Fruit fly (Drosophila melanogaster) whole organism, embryonic: ENCODE results near the gene CG2961.

ENCODE experiments used
- Abd-B ChIP-seq: fragments of 200-800 bp; sonication (Bioruptor generic); optimal IDR thresholded peaks from 2 replicates; lab custom pipeline; 2018; ENCODE audit warnings: missing biosample characterization, mild to moderate bottlenecking, missing genetic modification characterization, moderate library complexity
- Ada2b ChIP-seq: fragments of 200-800 bp; sonication (Bioruptor generic); IDR thresholded peaks from 2 replicates; pipeline ENCODE4 v1.3.6; 2022; ENCODE audit warnings: missing biosample characterization, missing genetic modification characterization
- Atf3 ChIP-seq: fragments of 200-800 bp; sonication (Bioruptor generic); optimal IDR thresholded peaks from 3 replicates; lab custom pipeline; 2016; ENCODE audit warnings: missing biosample characterization, missing genetic modification characterization
- BEAF-32 ChIP-seq: fragments of 200-800 bp; sonication (Bioruptor generic); optimal IDR thresholded peaks from 3 replicates; lab custom pipeline; 2017; ENCODE audit warnings: missing biosample characterization, missing genetic modification characterization, mild to moderate bottlenecking, moderate library complexity, missing genetic modification reagents
- CG10543 ChIP-seq: fragments of 200-800 bp; sonication (Bioruptor generic); optimal IDR thresholded peaks from 3 replicates; lab custom pipeline; 2017; ENCODE audit warnings: missing biosample characterization, mild to moderate bottlenecking, missing genetic modification characterization, moderate library complexity
- CG10959 ChIP-seq: fragments of 200-800 bp; sonication (Bioruptor generic); IDR thresholded peaks from 2 replicates; pipeline ENCODE4 v1.3.6; 2022; ENCODE audit warnings: missing biosample characterization, missing genetic modification characterization
- CG10979 ChIP-seq: fragments of 200-800 bp; sonication (Bioruptor generic); optimal IDR thresholded peaks from 2 replicates; lab custom pipeline; 2018; ENCODE audit warnings: missing biosample characterization, mild to moderate bottlenecking, missing genetic modification characterization, moderate library complexity
- CG11504 ChIP-seq: fragments of 200-800 bp; sonication (Bioruptor generic); optimal IDR thresholded peaks from 3 replicates; lab custom pipeline; 2019; ENCODE audit warnings: missing biosample characterization, mild to moderate bottlenecking, missing genetic modification characterization, moderate library complexity
- CG12744 ChIP-seq: fragments of 200-800 bp; sonication (Bioruptor generic); optimal IDR thresholded peaks from 2 replicates; lab custom pipeline; 2016; ENCODE audit warnings: missing biosample characterization, missing genetic modification characterization
- CG13894 ChIP-seq: fragments of 200-800 bp; sonication (Bioruptor generic); optimal IDR thresholded peaks from 3 replicates; lab custom pipeline; 2018; ENCODE audit warnings: missing biosample characterization, mild to moderate bottlenecking, missing genetic modification characterization, moderate library complexity
- CG17359 ChIP-seq: fragments of 200-800 bp; sonication (Bioruptor generic); optimal IDR thresholded peaks from 3 replicates; lab custom pipeline; 2018; ENCODE audit warnings: missing biosample characterization, mild to moderate bottlenecking, missing genetic modification characterization, moderate library complexity
- CG2120 ChIP-seq: fragments of 200-800 bp; sonication (Bioruptor generic); optimal IDR thresholded peaks from 3 replicates; lab custom pipeline; 2016; ENCODE audit warnings: missing biosample characterization, missing genetic modification characterization
- CG4617 ChIP-seq: fragments of 200-800 bp; sonication (Bioruptor generic); optimal IDR thresholded peaks from 3 replicates; lab custom pipeline; 2016; ENCODE audit warnings: missing biosample characterization, missing genetic modification characterization, borderline replicate concordance
- CG7271 ChIP-seq: fragments of 200-800 bp; sonication (Bioruptor generic); optimal IDR thresholded peaks from 2 replicates; lab custom pipeline; 2018; ENCODE audit warnings: missing biosample characterization, mild to moderate bottlenecking, missing genetic modification characterization, moderate library complexity
- CG7372 ChIP-seq: fragments of 200-800 bp; sonication (Bioruptor generic); IDR thresholded peaks from 2 replicates; pipeline ENCODE4 v1.3.6; 2022; ENCODE audit warnings: missing biosample characterization, missing genetic modification characterization
- CG7839 ChIP-seq: fragments of 200-800 bp; sonication (Bioruptor generic); optimal IDR thresholded peaks from 3 replicates; lab custom pipeline; 2018; ENCODE audit warnings: missing biosample characterization, mild to moderate bottlenecking, missing genetic modification characterization, moderate library complexity
- CG9437 ChIP-seq: fragments of 200-800 bp; sonication (Bioruptor generic); optimal IDR thresholded peaks from 2 replicates; lab custom pipeline; 2018; ENCODE audit warnings: missing biosample characterization, mild to moderate bottlenecking, missing genetic modification characterization
- D19A ChIP-seq: fragments of 200-800 bp; optimal IDR thresholded peaks from 3 replicates; lab custom pipeline; 2019; ENCODE audit warnings: missing biosample characterization, mild to moderate bottlenecking, missing genetic modification characterization, moderate library complexity
- Dad ChIP-seq: fragments of 200-800 bp; sonication (Bioruptor generic); optimal IDR thresholded peaks from 3 replicates; lab custom pipeline; 2016; ENCODE audit warnings: missing biosample characterization, missing genetic modification characterization
- Hr51 ChIP-seq, 2 experiments: fragments of 200-800 bp; sonication (Bioruptor generic); optimal IDR thresholded peaks; 2 replicates in 1 of 2; 3 replicates in 1 of 2; lab custom pipeline; 2016 to 2018; ENCODE audit warnings: missing biosample characterization in 2 of 2, missing genetic modification characterization in 2 of 2, mild to moderate bottlenecking in 1 of 2, moderate library complexity in 1 of 2
- Hr78 ChIP-seq, 2 experiments: fragments of 200-800 bp in 1 of 2; fragments of >200 bp in 1 of 2; sonication (Bioruptor generic) in 1 of 2; optimal IDR thresholded peaks; 2 replicates each; lab custom pipeline; 2017 to 2019; ENCODE audit warnings: missing biosample characterization in 2 of 2, missing genetic modification characterization in 2 of 2, mild to moderate bottlenecking in 1 of 2, moderate library complexity in 1 of 2
- Max ChIP-seq: fragments of 200-800 bp; sonication (Bioruptor generic); optimal IDR thresholded peaks from 2 replicates; lab custom pipeline; 2016; ENCODE audit warnings: missing biosample characterization, mild to moderate bottlenecking, missing genetic modification characterization
- Med ChIP-seq: fragments of 200-800 bp; sonication (Bioruptor generic); peaks from one replicate; lab custom pipeline; 2016; ENCODE audit warnings: missing biosample characterization, missing genetic modification characterization, mild to moderate bottlenecking, inconsistent platforms, moderate library complexity
- Myb ChIP-seq: fragments of 200-800 bp; sonication (Bioruptor generic); optimal IDR thresholded peaks from 2 replicates; lab custom pipeline; 2016; ENCODE audit warnings: missing biosample characterization, missing genetic modification characterization
- Pdp1 ChIP-seq, 2 experiments: fragments of 200-800 bp; sonication (Bioruptor generic); optimal IDR thresholded peaks; 3 replicates each; lab custom pipeline; 2016; ENCODE audit warnings: missing biosample characterization in 2 of 2, missing genetic modification characterization in 2 of 2, mild to moderate bottlenecking in 1 of 2, moderate library complexity in 1 of 2
- Rfx ChIP-seq: fragments of 200-800 bp; sonication (Bioruptor generic); IDR thresholded peaks from 2 replicates; pipeline ENCODE4 v1.3.6; 2022; ENCODE audit warnings: missing biosample characterization, missing genetic modification characterization
- Trl ChIP-seq, 3 experiments: fragments of >200 bp in 2 of 3; fragments of 200-800 bp in 1 of 3; sonication (Bioruptor generic) in 1 of 3; optimal IDR thresholded peaks; 2 replicates in 1 of 3; 3 replicates in 2 of 3; lab custom pipeline; 2016 to 2017; ENCODE audit warnings: missing biosample characterization in 1 of 3, missing genetic modification characterization in 1 of 3
- Xrp1 ChIP-seq: fragments of 200-800 bp; sonication (Bioruptor generic); IDR thresholded peaks from 2 replicates; pipeline ENCODE4 v1.3.6; 2022; ENCODE audit warnings: missing biosample characterization, missing genetic modification characterization
- cad ChIP-seq: fragments of >200 bp; optimal IDR thresholded peaks from 2 replicates; lab custom pipeline; 2017; ENCODE audit warnings: missing biosample characterization, missing genetic modification characterization
- crc ChIP-seq: fragments of 200-800 bp; sonication (Bioruptor generic); optimal IDR thresholded peaks from 2 replicates; lab custom pipeline; 2016; ENCODE audit warnings: missing biosample characterization, missing genetic modification characterization
- dm ChIP-seq: fragments of 200-800 bp; sonication (Bioruptor generic); optimal IDR thresholded peaks from 3 replicates; lab custom pipeline; 2016; ENCODE audit warnings: missing biosample characterization, missing genetic modification characterization
- dmrt99B ChIP-seq: fragments of 200-800 bp; sonication (Bioruptor generic); optimal IDR thresholded peaks from 2 replicates; lab custom pipeline; 2018; ENCODE audit warnings: missing biosample characterization, mild to moderate bottlenecking, missing genetic modification characterization, moderate library complexity
- eve ChIP-seq, 2 experiments: fragments of >200 bp; optimal IDR thresholded peaks; 2 replicates each; lab custom pipeline; 2017; ENCODE audit warnings: missing biosample characterization in 2 of 2, missing genetic modification characterization in 2 of 2
- fd102C ChIP-seq: fragments of 200-800 bp; sonication (Bioruptor generic); optimal IDR thresholded peaks from 2 replicates; lab custom pipeline; 2018; ENCODE audit warnings: missing biosample characterization, mild to moderate bottlenecking, missing genetic modification characterization, moderate library complexity
- gem ChIP-seq: fragments of 200-800 bp; sonication (Bioruptor generic); optimal IDR thresholded peaks from 2 replicates; lab custom pipeline; 2019; ENCODE audit warnings: missing biosample characterization, mild to moderate bottlenecking, missing genetic modification characterization, moderate library complexity
- hkb ChIP-seq, 2 experiments: fragments of 200-800 bp in 1 of 2; fragments of >200 bp in 1 of 2; sonication (Bioruptor generic) in 1 of 2; IDR thresholded peaks in 1 of 2; optimal IDR thresholded peaks in 1 of 2; 2 replicates each; pipeline versions ENCODE4 v1.3.6 to Lab custom; 2017 to 2022; ENCODE audit warnings: missing biosample characterization in 1 of 2, missing genetic modification characterization in 1 of 2
- ind ChIP-seq: fragments of 200-800 bp; sonication (Bioruptor generic); optimal IDR thresholded peaks from 3 replicates; lab custom pipeline; 2016; ENCODE audit warnings: missing biosample characterization, missing genetic modification characterization
- kni ChIP-seq: fragments of 200-800 bp; sonication (Bioruptor generic); optimal IDR thresholded peaks from 3 replicates; lab custom pipeline; 2017; ENCODE audit warnings: mild to moderate bottlenecking, missing biosample characterization, missing genetic modification reagents, missing genetic modification characterization
- lab ChIP-seq: fragments of 200-800 bp; sonication (Bioruptor generic); optimal IDR thresholded peaks from 3 replicates; lab custom pipeline; 2017; ENCODE audit warnings: missing biosample characterization, missing genetic modification characterization, mild to moderate bottlenecking, moderate library complexity, missing genetic modification reagents
- pan ChIP-seq, 4 experiments: fragments of >200 bp in 3 of 4; fragments of 200-800 bp in 1 of 4; sonication (Bioruptor generic) in 1 of 4; optimal IDR thresholded peaks in 3 of 4; IDR thresholded peaks in 1 of 4; 2 replicates each; pipeline versions ENCODE4 v1.3.6 to Lab custom; 2017 to 2022; ENCODE audit warnings: missing biosample characterization in 2 of 4, missing genetic modification characterization in 2 of 4, mixed read lengths in 1 of 4
- psq ChIP-seq: fragments of 200-800 bp; sonication (Bioruptor generic); optimal IDR thresholded peaks from 2 replicates; lab custom pipeline; 2017; ENCODE audit warnings: missing biosample characterization, missing genetic modification characterization
- pum ChIP-seq: fragments of 200-800 bp; sonication (Bioruptor generic); optimal IDR thresholded peaks from 2 replicates; lab custom pipeline; 2016; ENCODE audit warnings: missing biosample characterization, missing genetic modification characterization
- row ChIP-seq: fragments of 200-800 bp; sonication (Bioruptor generic); IDR thresholded peaks from 3 replicates; pipeline ENCODE4 v1.3.6; 2022; ENCODE audit warnings: missing biosample characterization, missing genetic modification characterization
- sc ChIP-seq, 3 experiments: fragments of >200 bp in 2 of 3; fragments of 200-800 bp in 1 of 3; sonication (Bioruptor generic) in 1 of 3; optimal IDR thresholded peaks; 2 replicates in 2 of 3; 3 replicates in 1 of 3; lab custom pipeline; 2017; ENCODE audit warnings: mild to moderate bottlenecking in 1 of 3, missing biosample characterization in 1 of 3, missing genetic modification characterization in 1 of 3, missing genetic modification reagents in 1 of 3
- sens ChIP-seq: fragments of 200-800 bp; sonication (Bioruptor generic); peaks from one replicate; lab custom pipeline; 2016; ENCODE audit warnings: missing biosample characterization, missing genetic modification characterization
- zen ChIP-seq: fragments of 200-800 bp; sonication (Bioruptor generic); optimal IDR thresholded peaks from 3 replicates; lab custom pipeline; 2018; ENCODE audit warnings: missing biosample characterization, mild to moderate bottlenecking, missing genetic modification characterization, moderate library complexity

CG2961 gene

DNA sequence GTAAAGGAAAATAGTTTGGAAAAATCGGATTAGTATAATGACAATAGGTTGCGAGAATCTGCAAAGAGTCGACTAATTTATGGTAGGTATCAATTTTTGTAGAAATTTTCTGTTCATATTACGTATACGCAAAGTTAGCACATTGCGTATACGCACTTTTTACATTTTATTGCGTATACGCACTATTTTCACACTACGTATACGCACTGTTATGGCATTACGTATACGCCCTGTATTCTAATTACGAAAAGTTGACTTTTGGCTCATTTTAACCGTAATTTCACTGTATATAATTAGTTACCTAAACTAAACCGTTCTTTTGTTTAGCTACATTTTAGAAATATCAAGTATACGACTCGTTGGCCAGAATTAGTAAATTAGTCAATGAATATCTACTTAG is 10.0 kb upstream of the CG2961 start:
- TF ChIP-seq CG7271 (tag; lab: Kevin White, UChicago) (peak; percentile 38), zen (tag; lab: Kevin White, UChicago) (peak; percentile 16), CG9437 (GFP tag; lab: Kevin White, UChicago) (peak; percentile 60), Max (GFP tag; lab: Kevin White, UChicago) (no peak), Pdp1 (GFP tag; optimal IDR thresholded peaks at IDR 0.05; lab: Kevin White, UChicago) (peak in 1 of 2 experiments; percentile 19), Myb (GFP tag; lab: Kevin White, UChicago) (no peak), CG10979 (tag; lab: Kevin White, UChicago) (peak; percentile 54), Xrp1 (GFP tag; lab: Robert Waterston, UW) (0 out of 2 replicates have a peak, but pooled peaks have one; percentile 11), Hr78 (GFP tag; optimal IDR thresholded peaks at IDR 0.05; lab: Kevin White, UChicago) (no peak), CG12744 (GFP tag; lab: Kevin White, UChicago) (peak; percentile 56), pum (GFP tag; lab: Kevin White, UChicago) (no peak), cad (GFP tag; lab: Kevin White, UChicago) (no peak), Ada2b (GFP tag; lab: Robert Waterston, UW) (no peak), CG10959 (no peak), CG7372 (peak; percentile 93), fd102C (GFP tag; lab: Kevin White, UChicago) (peak; percentile 56)

DNA sequence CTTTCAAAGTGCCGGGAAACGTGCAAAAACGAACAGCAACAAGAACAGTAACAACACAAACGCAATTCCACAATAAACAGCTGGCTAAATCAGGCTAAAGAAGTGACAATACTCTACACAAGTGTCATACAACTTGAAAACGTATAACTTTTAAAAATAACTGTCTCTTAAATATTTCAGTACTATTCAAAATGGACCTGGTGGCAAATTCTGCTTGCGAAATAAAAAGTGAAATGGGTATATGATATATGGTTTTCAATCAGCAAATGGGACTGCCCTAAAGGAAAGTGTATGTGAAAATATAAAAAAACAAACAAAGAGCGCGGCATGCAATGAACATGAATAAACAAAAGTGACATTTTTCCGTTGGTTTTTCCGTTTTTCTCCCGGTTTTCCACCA is 9.0 kb upstream of the CG2961 start:
- TF ChIP-seq Atf3 (GFP tag; lab: Kevin White, UChicago), result no peak
- peak; percentile 45 for TF ChIP-seq dmrt99B (tag; lab: Kevin White, UChicago)
- TF ChIP-seq ind (GFP tag; lab: Kevin White, UChicago), result no peak
- no peak for TF ChIP-seq Dad (GFP tag; lab: Kevin White, UChicago)
- peak; percentile 36 for TF ChIP-seq gem (tag; lab: Kevin White, UChicago)
- TF ChIP-seq CG11504 (tag; lab: Kevin White, UChicago), result peak; percentile 38
- peak; percentile 23 for TF ChIP-seq CG2120 (GFP tag; lab: Kevin White, UChicago)
- no peak for TF ChIP-seq Trl (optimal IDR thresholded peaks at IDR 0.05; lab: Kevin White, UChicago)
- TF ChIP-seq Trl (GFP tag; optimal IDR thresholded peaks at IDR 0.05; lab: Kevin White, UChicago), result no peak
- TF ChIP-seq row, result peak; percentile 40; the same call in 1 of the 3 replicates
- peak; percentile 36 for TF ChIP-seq Med (GFP tag; lab: Kevin White, UChicago)
- peak; percentile 14 for TF ChIP-seq lab
- TF ChIP-seq hkb (optimal IDR thresholded peaks at IDR 0.05; lab: Kevin White, UChicago), result no peak
- 0 out of 2 replicates have a peak, but pooled peaks have one; percentile 9 for TF ChIP-seq hkb (GFP tag; IDR thresholded peaks at IDR 0.05; lab: Robert Waterston, UW)
- no peak for TF ChIP-seq sc (optimal IDR thresholded peaks at IDR 0.05; lab: Kevin White, UChicago)
- no peak for TF ChIP-seq sc (GFP tag; optimal IDR thresholded peaks at IDR 0.05; lab: Kevin White, UChicago)
- TF ChIP-seq Hr51 (GFP tag; optimal IDR thresholded peaks at IDR 0.05; lab: Kevin White, UChicago), result peak in 1 of 2 experiments; percentile 18
- no peak for TF ChIP-seq CG4617
- no peak for TF ChIP-seq Abd-B (GFP tag; lab: Kevin White, UChicago)
- no peak for TF ChIP-seq crc (GFP tag; lab: Kevin White, UChicago)
- no peak for TF ChIP-seq eve (GFP tag; optimal IDR thresholded peaks at IDR 0.05; lab: Kevin White, UChicago)
- 0 out of 2 replicates have a peak, but pooled peaks have one; percentile 5 for TF ChIP-seq Rfx (GFP tag; lab: Robert Waterston, UW)
- TF ChIP-seq dm (GFP tag; lab: Kevin White, UChicago), result no peak
- TF ChIP-seq CG7839 (tag; lab: Kevin White, UChicago), result peak; percentile 4
- TF ChIP-seq sens (GFP tag; lab: Kevin White, UChicago), result peak; percentile 58
- TF ChIP-seq D19A (tag; lab: Kevin White, UChicago), result peak; percentile 52
- TF ChIP-seq psq (GFP tag; lab: Kevin White, UChicago), result no peak
- TF ChIP-seq Pdp1 (GFP tag; optimal IDR thresholded peaks at IDR 0.05; lab: Kevin White, UChicago), result no peak
- no peak for TF ChIP-seq CG10543 (GFP tag; lab: Kevin White, UChicago)
- no peak for TF ChIP-seq BEAF-32 (GFP tag; lab: Kevin White, UChicago)
- TF ChIP-seq CG17359 (tag; lab: Kevin White, UChicago), result no peak
- no peak for TF ChIP-seq kni (GFP tag; lab: Kevin White, UChicago)
- no peak for TF ChIP-seq pan (optimal IDR thresholded peaks at IDR 0.05; lab: Kevin White, UChicago)
- peak in 1 of 2 experiments; percentile 22 for TF ChIP-seq pan (GFP tag; optimal IDR thresholded peaks at IDR 0.05 in 1 of 2, IDR thresholded peaks at IDR 0.05 in 1 of 2)
- TF ChIP-seq CG13894 (tag; lab: Kevin White, UChicago), result no peak
